Fruit fly (Drosophila melanogaster) whole organism, adult: ENCODE results near the gene Arp8.

Source experiments
- CG11617 ChIP-seq: fragments of 200-800 bp; sonication (Bioruptor generic); optimal IDR thresholded peaks from 2 replicates; lab custom pipeline; 2017; ENCODE audit warnings: mild to moderate bottlenecking, missing biosample characterization, missing genetic modification reagents, missing genetic modification characterization
- CG12768 ChIP-seq: fragments of 200-800 bp; sonication (Bioruptor generic); optimal IDR thresholded peaks from 2 replicates; lab custom pipeline; 2017; ENCODE audit warnings: missing biosample characterization, missing genetic modification characterization, mild to moderate bottlenecking, moderate library complexity, missing genetic modification reagents
- CG14711 ChIP-seq: fragments of 200-800 bp; sonication (Bioruptor generic); optimal IDR thresholded peaks from 2 replicates; lab custom pipeline; 2018; ENCODE audit warnings: missing biosample characterization, mild to moderate bottlenecking, missing genetic modification characterization, moderate library complexity
- CG1620 ChIP-seq: fragments of 200-800 bp; sonication (Bioruptor generic); optimal IDR thresholded peaks from 2 replicates; lab custom pipeline; 2016; ENCODE audit warnings: missing biosample characterization, missing genetic modification characterization
- CG33017 ChIP-seq: fragments of 200-800 bp; sonication (Bioruptor generic); optimal IDR thresholded peaks from 2 replicates; lab custom pipeline; 2018; ENCODE audit warnings: missing biosample characterization, mild to moderate bottlenecking, missing genetic modification characterization, moderate library complexity
- CG5204 ChIP-seq: fragments of 200-800 bp; sonication (Bioruptor generic); optimal IDR thresholded peaks from 2 replicates; lab custom pipeline; 2016; ENCODE audit warnings: missing biosample characterization, missing genetic modification characterization
- CG7045 ChIP-seq: fragments of 200-800 bp; sonication (Bioruptor generic); optimal IDR thresholded peaks from 2 replicates; lab custom pipeline; 2017; ENCODE audit warnings: missing biosample characterization, mild to moderate bottlenecking, missing genetic modification characterization
- CG7101 ChIP-seq: fragments of 200-800 bp; sonication (Bioruptor generic); optimal IDR thresholded peaks from 2 replicates; lab custom pipeline; 2018; ENCODE audit warnings: missing biosample characterization, mild to moderate bottlenecking, missing genetic modification characterization, moderate library complexity
- Clk ChIP-seq: fragments of 200-800 bp; sonication (Bioruptor generic); optimal IDR thresholded peaks from 2 replicates; lab custom pipeline; 2017; ENCODE audit warnings: missing biosample characterization, missing genetic modification characterization
- Crg-1 ChIP-seq: fragments of 200-800 bp; sonication (Bioruptor generic); optimal IDR thresholded peaks from 2 replicates; lab custom pipeline; 2016; ENCODE audit warnings: missing biosample characterization, missing genetic modification characterization
- Hr96 ChIP-seq: fragments of 200-800 bp; sonication (Bioruptor generic); optimal IDR thresholded peaks from 2 replicates; lab custom pipeline; 2016; ENCODE audit warnings: missing biosample characterization, missing genetic modification characterization
- Mnt ChIP-seq: fragments of 200-800 bp; sonication (Bioruptor generic); optimal IDR thresholded peaks from 2 replicates; lab custom pipeline; 2016; ENCODE audit warnings: missing biosample characterization, mild to moderate bottlenecking, missing genetic modification characterization
- bab1 ChIP-seq: fragments of 200-800 bp; sonication (Bioruptor generic); optimal IDR thresholded peaks from 3 replicates; lab custom pipeline; 2019; ENCODE audit warnings: missing biosample characterization, mild to moderate bottlenecking, missing genetic modification characterization, moderate library complexity
- cic ChIP-seq: fragments of 200-800 bp; sonication (Bioruptor generic); optimal IDR thresholded peaks from 2 replicates; lab custom pipeline; 2017; ENCODE audit warnings: missing biosample characterization, mild to moderate bottlenecking, missing genetic modification characterization, moderate library complexity
- cnc ChIP-seq, 2 experiments: fragments of >200 bp; optimal IDR thresholded peaks; 2 replicates each; lab custom pipeline; 2017
- kay ChIP-seq: fragments of 200-800 bp; sonication (Bioruptor generic); peaks from one replicate; lab custom pipeline; 2016; ENCODE audit warnings: missing biosample characterization, missing genetic modification characterization, borderline replicate concordance
- ovo ChIP-seq: fragments of 200-800 bp; sonication (Bioruptor generic); optimal IDR thresholded peaks from 2 replicates; lab custom pipeline; 2016; ENCODE audit warnings: missing biosample characterization, missing genetic modification characterization
- pad ChIP-seq: fragments of 200-800 bp; sonication (Bioruptor generic); optimal IDR thresholded peaks from 3 replicates; lab custom pipeline; 2017; ENCODE audit warnings: missing biosample characterization, missing genetic modification characterization, mild to moderate bottlenecking, moderate library complexity, missing genetic modification reagents
- tj ChIP-seq: fragments of 200-800 bp; sonication (Bioruptor generic); optimal IDR thresholded peaks from 3 replicates; lab custom pipeline; 2017; ENCODE audit warnings: missing biosample characterization, mild to moderate bottlenecking, missing genetic modification characterization, moderate library complexity
- toe ChIP-seq: fragments of 200-800 bp; sonication (Bioruptor generic); optimal IDR thresholded peaks from 2 replicates; lab custom pipeline; 2016; ENCODE audit warnings: missing biosample characterization, missing genetic modification characterization

Arp8 gene

dm6 chrX:17886449-17887207, 26.0 kb upstream of the Arp8 start:
- peak; percentile 75 for TF ChIP-seq Mnt (GFP tag; lab: Kevin White, UChicago)
- TF ChIP-seq CG14711 = no peak
- peak; percentile 37 for TF ChIP-seq tj (GFP tag; lab: Kevin White, UChicago)
- peak; percentile 38 for TF ChIP-seq pad (GFP tag; lab: Kevin White, UChicago)
- peak; percentile 38 for TF ChIP-seq CG11617

dm6 chrX:17886107-17886448, 25.5 kb upstream of the Arp8 start:
- TF ChIP-seq pad (GFP tag; lab: Kevin White, UChicago) (no peak), tj (GFP tag; lab: Kevin White, UChicago) (no peak), CG14711 (no peak), CG1620 (GFP tag; lab: Kevin White, UChicago) (no peak), cic (GFP tag; lab: Kevin White, UChicago) (no peak), CG7101 (no peak), CG33017 (tag; lab: Kevin White, UChicago) (no peak), toe (GFP tag; lab: Kevin White, UChicago) (no peak), ovo (no peak), CG7045 (GFP tag; lab: Kevin White, UChicago) (no peak), CG12768 (GFP tag; lab: Kevin White, UChicago) (no peak)

- TF ChIP-seq CG14711 (peak; percentile 75), CG7045 (GFP tag; lab: Kevin White, UChicago) (no peak), pad (GFP tag; lab: Kevin White, UChicago) (no peak), tj (GFP tag; lab: Kevin White, UChicago) (peak; percentile 58)
Measured at dm6 chrX:17885295-17885694, 24.7 kb upstream of the Arp8 start.

dm6 chrX:17884567-17884966, 24.0 kb upstream of the Arp8 start:
- TF ChIP-seq CG11617 (no peak), CG5204 (GFP tag; lab: Kevin White, UChicago) (no peak), kay (GFP tag; lab: Kevin White, UChicago) (no peak), CG7101 (no peak), Clk (GFP tag; lab: Kevin White, UChicago) (no peak), cic (GFP tag; lab: Kevin White, UChicago) (no peak), toe (GFP tag; lab: Kevin White, UChicago) (no peak), CG12768 (GFP tag; lab: Kevin White, UChicago) (no peak), CG14711 (no peak), cnc (optimal IDR thresholded peaks at IDR 0.05; lab: Kevin White, UChicago) (no peak), CG33017 (tag; lab: Kevin White, UChicago) (no peak), Mnt (GFP tag; lab: Kevin White, UChicago) (no peak), Hr96 (GFP tag; lab: Kevin White, UChicago) (no peak), tj (GFP tag; lab: Kevin White, UChicago) (no peak), Crg-1 (no peak)

- TF ChIP-seq CG7045 (GFP tag; lab: Kevin White, UChicago) (no peak), CG14711 (no peak), Clk (GFP tag; lab: Kevin White, UChicago) (no peak), toe (GFP tag; lab: Kevin White, UChicago) (no peak), CG1620 (GFP tag; lab: Kevin White, UChicago) (no peak), Hr96 (GFP tag; lab: Kevin White, UChicago) (no peak), tj (GFP tag; lab: Kevin White, UChicago) (no peak)
Measured at dm6 chrX:17883418-17883817, 22.8 kb upstream of the Arp8 start, which contains the start of gene CG12985. Gene CG12985 (plus strand): TSS chrX:17883718.

- no peak for TF ChIP-seq Mnt (GFP tag; lab: Kevin White, UChicago)
- TF ChIP-seq Crg-1 = no peak
- no peak for TF ChIP-seq cnc (optimal IDR thresholded peaks at IDR 0.05; lab: Kevin White, UChicago)
- no peak for TF ChIP-seq CG11617
- no peak for TF ChIP-seq cic (GFP tag; lab: Kevin White, UChicago)
- TF ChIP-seq CG12768 (GFP tag; lab: Kevin White, UChicago) = no peak
- TF ChIP-seq CG7101 = no peak
- no peak for TF ChIP-seq bab1
- no peak for TF ChIP-seq CG7045 (GFP tag; lab: Kevin White, UChicago)
- TF ChIP-seq ovo = no peak
- TF ChIP-seq CG14711 = no peak
- no peak for TF ChIP-seq CG33017 (tag; lab: Kevin White, UChicago)
- TF ChIP-seq kay (GFP tag; lab: Kevin White, UChicago) = no peak
- TF ChIP-seq CG1620 (GFP tag; lab: Kevin White, UChicago) = no peak
- TF ChIP-seq toe (GFP tag; lab: Kevin White, UChicago) = no peak
- TF ChIP-seq Clk (GFP tag; lab: Kevin White, UChicago) = no peak
- no peak for TF ChIP-seq CG5204 (GFP tag; lab: Kevin White, UChicago)
Measured at dm6 chrX:17882769-17883168, 22.2 kb upstream of the Arp8 start.
